Worm (Caenorhabditis elegans): ENCODE measurements around the gene gyg-1.

gyg-1 gene

DNA sequence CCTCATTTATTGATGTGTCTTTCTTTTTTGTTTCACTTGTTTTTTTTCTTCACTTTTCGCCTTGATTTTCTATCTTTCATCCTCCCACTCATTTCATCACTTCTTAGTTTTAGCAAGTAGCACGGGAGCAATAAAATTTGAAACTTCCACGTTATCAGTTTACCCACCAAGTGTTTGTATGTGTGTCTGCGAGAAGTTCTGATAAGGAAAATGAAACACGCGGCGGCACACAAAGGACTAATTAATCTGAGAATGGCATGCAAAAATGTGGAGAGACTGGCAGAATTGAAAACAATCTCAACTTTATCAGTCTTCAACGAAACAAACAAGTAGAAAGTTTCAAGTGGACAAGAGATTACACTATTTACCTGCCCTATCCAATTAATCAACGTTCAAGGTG, 3.2 kb upstream of the gyg-1 start (continued):
- TF ChIP-seq snpc-1.3 (tag; optimal IDR thresholded peaks at IDR 0.05; ENCODE audit: insufficient read depth), result no peak
- TF ChIP-seq tbp1 (GFP tag; optimal IDR thresholded peaks at IDR 0.05), result peak; percentile 24
- peak; percentile 34 for TF ChIP-seq lin-40 (tag; optimal IDR thresholded peaks at IDR 0.05)
- TF ChIP-seq cebp-1 (GFP tag; IDR thresholded peaks at IDR 0.05), result no peak
- peak; percentile 60 for TF ChIP-seq cebp-1 (tag; optimal IDR thresholded peaks at IDR 0.05)

DNA sequence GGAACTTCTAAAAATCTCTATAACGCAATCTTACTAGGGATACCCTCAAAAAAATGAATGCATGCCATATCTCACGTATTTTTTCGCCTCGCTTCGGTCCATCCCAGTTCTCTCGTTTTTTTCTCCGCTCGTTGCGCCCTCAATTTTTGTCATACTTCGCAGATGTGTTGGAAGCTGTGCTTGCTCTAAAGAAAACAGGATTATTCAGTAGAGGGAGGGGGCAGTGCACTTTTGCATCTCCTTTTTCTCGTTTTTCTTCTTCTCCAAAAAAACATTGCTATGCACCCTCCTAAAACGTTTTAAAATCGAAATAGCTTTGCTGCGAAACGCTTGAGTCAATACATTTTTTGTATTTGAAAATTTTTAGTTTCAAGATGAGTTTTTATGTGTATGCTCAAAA, 1.9 kb upstream of the gyg-1 start:
- TF ChIP-seq rec-8 (tag; optimal IDR thresholded peaks at IDR 0.05), result no peak
- TF ChIP-seq egrh-3 (GFP tag; IDR thresholded peaks at IDR 0.05), result no peak
- TF ChIP-seq ztf-18 (tag; optimal IDR thresholded peaks at IDR 0.05), result no peak
- no peak for TF ChIP-seq fkh-3 (tag; optimal IDR thresholded peaks at IDR 0.05)
- no peak for TF ChIP-seq sptf-2 (GFP tag; optimal IDR thresholded peaks at IDR 0.05)
- no peak for TF ChIP-seq akir-1 (GFP tag; optimal IDR thresholded peaks at IDR 0.05)
- no peak for TF ChIP-seq attf-6 (GFP tag; IDR thresholded peaks at IDR 0.05)
- TF ChIP-seq T07F8.4 (tag; optimal IDR thresholded peaks at IDR 0.05), result no peak
- TF ChIP-seq ccch-3 (GFP tag; optimal IDR thresholded peaks at IDR 0.05), result no peak
- TF ChIP-seq mes-4 (tag; optimal IDR thresholded peaks at IDR 0.05), result no peak
- no peak for TF ChIP-seq F33H1.4 (GFP tag; IDR thresholded peaks at IDR 0.05)
- TF ChIP-seq lin-40 (tag; optimal IDR thresholded peaks at IDR 0.05), result no peak

DNA sequence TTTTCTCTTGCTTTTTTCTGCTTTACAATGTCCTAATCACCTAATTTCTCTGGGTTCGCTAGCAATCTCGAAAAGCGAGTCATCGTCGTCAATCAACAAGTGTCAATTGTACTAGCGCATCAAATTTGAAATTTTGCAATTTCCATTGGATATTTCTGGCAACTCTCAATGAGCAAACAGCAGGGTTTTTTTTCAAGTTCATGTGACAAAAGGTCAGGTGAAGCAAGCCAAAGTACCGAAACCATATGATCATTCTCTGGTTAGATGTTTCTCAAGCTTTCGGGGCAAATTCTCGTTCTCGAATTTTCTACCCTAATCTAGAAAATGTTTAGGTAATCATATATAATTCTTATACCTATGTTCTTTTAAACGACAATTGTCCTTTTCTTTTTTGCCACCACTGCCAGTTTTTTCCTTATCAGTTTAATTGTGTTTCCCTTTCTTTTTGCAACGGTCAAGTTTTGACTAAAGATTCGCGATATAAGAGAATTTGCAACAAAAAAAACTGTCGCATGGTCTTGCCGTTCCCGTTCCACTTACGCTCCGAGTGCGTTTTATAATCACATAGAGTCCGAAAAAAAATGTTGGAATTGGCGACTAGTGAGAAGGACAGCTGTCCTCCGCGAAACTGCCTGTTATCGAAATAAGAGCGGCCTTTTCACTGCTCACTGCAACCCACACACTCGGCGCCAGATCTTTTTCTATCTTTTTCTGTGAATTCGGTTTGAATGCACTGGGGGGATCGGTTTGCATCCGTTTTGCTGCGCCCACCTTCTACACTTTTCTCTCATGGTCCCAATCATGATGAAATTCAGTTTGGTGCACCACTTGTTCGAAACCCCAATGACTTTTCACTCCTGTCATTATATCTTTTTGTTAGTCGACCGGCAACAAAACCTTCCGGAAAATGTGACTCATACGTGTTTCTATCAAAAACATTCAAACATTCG, 858 bp upstream of the gyg-1 start:
- TF ChIP-seq Y79H2A.3 (GFP tag; conservative IDR thresholded peaks at IDR 0.05) (no peak), hsf-1 (GFP tag; IDR thresholded peaks at IDR 0.05) (peak; percentile 80), hlh-12 (tag; optimal IDR thresholded peaks at IDR 0.05) (no peak), nhr-80 (tag; optimal IDR thresholded peaks at IDR 0.05) (peak; percentile 10), F33H1.4 (GFP tag; IDR thresholded peaks at IDR 0.05) (no peak)

- TF ChIP-seq unc-130 (GFP tag; optimal IDR thresholded peaks at IDR 0.05) (no peak), ccch-3 (GFP tag; optimal IDR thresholded peaks at IDR 0.05) (no peak), lsy-27 (tag; optimal IDR thresholded peaks at IDR 0.05; ENCODE audit: borderline replicate concordance, insufficient read depth) (no peak), atf-7 (tag; optimal IDR thresholded peaks at IDR 0.05) (no peak), repo-1 (tag; optimal IDR thresholded peaks at IDR 0.05) (no peak), Y67H2A.10 (GFP tag; conservative IDR thresholded peaks at IDR 0.05) (no peak), K11D2.4 (GFP tag; IDR thresholded peaks at IDR 0.05) (no peak), hlh-26 (GFP tag; conservative IDR thresholded peaks at IDR 0.05) (no peak), egrh-3 (GFP tag; IDR thresholded peaks at IDR 0.05) (no peak)
Measured at ce11 chrX:3538067-3538466, 632 bp downstream of the gyg-1 start.

- TF ChIP-seq hlh-12 (tag; optimal IDR thresholded peaks at IDR 0.05) (no peak), hmg-1.2 (GFP tag; IDR thresholded peaks at IDR 0.05) (peak; percentile 34; the same call in 1 of the 2 replicates), dox-1 (GFP tag; IDR thresholded peaks at IDR 0.05) (peak; percentile 42; the same call in 1 of the 2 replicates), ceh-40 (GFP tag; IDR thresholded peaks at IDR 0.05) (0 out of 2 replicates have a peak, but pooled peaks have one; percentile 18), ceh-27 (GFP tag; optimal IDR thresholded peaks at IDR 0.05) (peak; percentile 53), somi-1 (GFP tag; optimal IDR thresholded peaks at IDR 0.05) (no peak), ztf-26 (tag; optimal IDR thresholded peaks at IDR 0.05) (peak; percentile 65), cebp-1 (GFP tag; IDR thresholded peaks at IDR 0.05) (no peak), cebp-1 (tag; optimal IDR thresholded peaks at IDR 0.05) (peak; percentile 60), bed-2 (GFP tag; IDR thresholded peaks at IDR 0.05) (0 out of 2 replicates have a peak, but pooled peaks have one; percentile 15)
Measured at ce11 chrX:3540861-3541260, 3.4 kb downstream of the gyg-1 start.
